Worm (Caenorhabditis elegans) whole organism, late embryonic: Measurements from ENCODE around the gene F14F9.6.

Experiments
- C08G9.2 ChIP-seq: sonication (generic microtip); optimal IDR thresholded peaks from 2 replicates; lab custom pipeline; 2016; ENCODE audit warnings: mild to moderate bottlenecking, missing genetic modification characterization, moderate library complexity, missing compliant biosample characterization
- F13H6.1 ChIP-seq: sonication (generic microtip); optimal IDR thresholded peaks from 2 replicates; lab custom pipeline; 2016; ENCODE audit warnings: missing genetic modification characterization, missing compliant biosample characterization
- K09A11.1 ChIP-seq: sonication (generic microtip); optimal IDR thresholded peaks from 2 replicates; lab custom pipeline; 2017; ENCODE audit warnings: antibody characterized with exemption, mild to moderate bottlenecking, missing genetic modification characterization, missing compliant biosample characterization; ENCODE audit not compliant: insufficient read depth
- T23F11.4 ChIP-seq: fragments of 200-800 bp; sonication (Bioruptor generic); optimal IDR thresholded peaks from 2 replicates; lab custom pipeline; 2018; ENCODE audit warnings: mild to moderate bottlenecking, missing genetic modification characterization, missing compliant biosample characterization
- Y22D7AL.16 ChIP-seq: sonication (generic microtip); optimal IDR thresholded peaks from 2 replicates; lab custom pipeline; 2016; ENCODE audit warnings: missing genetic modification characterization, missing compliant biosample characterization
- ceh-14 ChIP-seq: sonication (generic microtip); optimal IDR thresholded peaks from 2 replicates; lab custom pipeline; 2016; ENCODE audit warnings: missing genotype, missing genetic modification characterization, missing compliant biosample characterization
- ceh-18 ChIP-seq: sonication (generic microtip); optimal IDR thresholded peaks from 2 replicates; lab custom pipeline; 2016; ENCODE audit warnings: missing genetic modification characterization, missing compliant biosample characterization
- ceh-22 ChIP-seq: sonication (generic microtip); optimal IDR thresholded peaks from 2 replicates; lab custom pipeline; 2017; ENCODE audit warnings: missing biosample characterization, missing genetic modification characterization
- ceh-24 ChIP-seq: sonication (generic microtip); optimal IDR thresholded peaks from 2 replicates; lab custom pipeline; 2016; ENCODE audit warnings: mild to moderate bottlenecking, missing genetic modification characterization, missing compliant biosample characterization
- ceh-34 ChIP-seq: sonication (generic microtip); optimal IDR thresholded peaks from 2 replicates; lab custom pipeline; 2016; ENCODE audit warnings: mild to moderate bottlenecking, missing genetic modification characterization, missing compliant biosample characterization
- ceh-45 ChIP-seq: fragments of 200-800 bp; sonication (Bioruptor generic); IDR thresholded peaks from 2 replicates; pipeline ENCODE4 v1.3.6; 2022; ENCODE audit warnings: missing genetic modification reagents, missing genetic modification characterization, missing compliant biosample characterization
- ceh-6 ChIP-seq: fragments of 200-800 bp; sonication (Bioruptor generic); optimal IDR thresholded peaks from 2 replicates; lab custom pipeline; 2018; ENCODE audit warnings: mild to moderate bottlenecking, missing genetic modification characterization, missing compliant biosample characterization
- ceh-9 ChIP-seq: sonication (generic microtip); optimal IDR thresholded peaks from 2 replicates; lab custom pipeline; 2016; ENCODE audit warnings: mild to moderate bottlenecking, missing genetic modification characterization, inconsistent platforms, missing compliant biosample characterization
- che-1 ChIP-seq: sonication (generic microtip); optimal IDR thresholded peaks from 2 replicates; lab custom pipeline; 2016; ENCODE audit warnings: mild to moderate bottlenecking, missing genetic modification characterization, missing compliant biosample characterization
- dmd-4 ChIP-seq: sonication (generic microtip); optimal IDR thresholded peaks from 2 replicates; lab custom pipeline; 2016; ENCODE audit warnings: borderline replicate concordance, missing genetic modification characterization, missing compliant biosample characterization
- dve-1 ChIP-seq: sonication (generic microtip); optimal IDR thresholded peaks from 2 replicates; lab custom pipeline; 2017; ENCODE audit warnings: antibody characterized with exemption, mild to moderate bottlenecking, missing genetic modification characterization, missing compliant biosample characterization
- eyg-1 ChIP-seq: sonication (generic microtip); optimal IDR thresholded peaks from 2 replicates; lab custom pipeline; 2016; ENCODE audit warnings: missing genotype, missing genetic modification characterization, missing compliant biosample characterization
- fkh-10 ChIP-seq: fragments of 150-350 bp; optimal IDR thresholded peaks from 2 replicates; lab custom pipeline; 2014; ENCODE audit warnings: missing biosample characterization, missing genetic modification reagents, missing genetic modification characterization
- fkh-6 ChIP-seq: sonication (generic microtip); optimal IDR thresholded peaks from 2 replicates; lab custom pipeline; 2016; ENCODE audit warnings: missing genetic modification characterization, missing compliant biosample characterization
- hlh-13 ChIP-seq: fragments of 200-800 bp; sonication (Bioruptor generic); optimal IDR thresholded peaks from 2 replicates; lab custom pipeline; 2018; ENCODE audit warnings: mild to moderate bottlenecking, missing genetic modification characterization, missing compliant biosample characterization
- hlh-15 ChIP-seq: sonication (generic microtip); optimal IDR thresholded peaks from 2 replicates; lab custom pipeline; 2016; ENCODE audit warnings: missing genetic modification characterization, missing compliant biosample characterization
- hlh-8 ChIP-seq: sonication (generic microtip); optimal IDR thresholded peaks from 2 replicates; lab custom pipeline; 2016; ENCODE audit warnings: missing genotype, missing genetic modification characterization, missing compliant biosample characterization
- lin-11 ChIP-seq: fragments of 200-800 bp; sonication (Bioruptor generic); optimal IDR thresholded peaks from 2 replicates; lab custom pipeline; 2018; ENCODE audit warnings: mild to moderate bottlenecking, missing genetic modification characterization, missing compliant biosample characterization
- mec-3 ChIP-seq: sonication (generic microtip); optimal IDR thresholded peaks from 2 replicates; lab custom pipeline; 2016; ENCODE audit warnings: borderline replicate concordance, missing genetic modification characterization, missing compliant biosample characterization
- pat-9 ChIP-seq: fragments of 200-800 bp; sonication (Bioruptor generic); optimal IDR thresholded peaks from 2 replicates; lab custom pipeline; 2018; ENCODE audit warnings: mild to moderate bottlenecking, missing genetic modification characterization, moderate library complexity, missing compliant biosample characterization
- pha-2 ChIP-seq: sonication (generic microtip); optimal IDR thresholded peaks from 2 replicates; lab custom pipeline; 2017; ENCODE audit warnings: mild to moderate bottlenecking, missing genetic modification characterization, missing compliant biosample characterization
- pros-1 ChIP-seq: fragments of 150-350 bp; optimal IDR thresholded peaks from 2 replicates; lab custom pipeline; 2014; ENCODE audit warnings: missing biosample characterization, missing genetic modification reagents, missing genetic modification characterization
- sdc-2 ChIP-seq: sonication (generic microtip); optimal IDR thresholded peaks from 2 replicates; lab custom pipeline; 2016; ENCODE audit warnings: missing genotype, missing genetic modification characterization, missing compliant biosample characterization
- sox-4 ChIP-seq: sonication (generic microtip); optimal IDR thresholded peaks from 2 replicates; lab custom pipeline; 2017; ENCODE audit warnings: mild to moderate bottlenecking, missing genetic modification characterization, inconsistent platforms, missing compliant biosample characterization
- syd-9 ChIP-seq: sonication (generic microtip); optimal IDR thresholded peaks from 2 replicates; lab custom pipeline; 2016; ENCODE audit warnings: mild to moderate bottlenecking, missing genetic modification characterization, moderate library complexity, missing compliant biosample characterization
- tbx-2 ChIP-seq: sonication (generic microtip); optimal IDR thresholded peaks from 2 replicates; lab custom pipeline; 2016; ENCODE audit warnings: missing genetic modification characterization, missing compliant biosample characterization
- tbx-7 ChIP-seq: sonication (generic microtip); optimal IDR thresholded peaks from 2 replicates; lab custom pipeline; 2016; ENCODE audit warnings: missing genotype, missing genetic modification characterization, missing compliant biosample characterization
- ttx-3 ChIP-seq: sonication (generic microtip); optimal IDR thresholded peaks from 2 replicates; lab custom pipeline; 2016; ENCODE audit warnings: missing genetic modification reagents, missing genetic modification characterization, missing compliant biosample characterization
- unc-3 ChIP-seq, 2 experiments: fragments of 200-800 bp in 1 of 2; sonication (Bioruptor generic) in 1 of 2; sonication (generic microtip) in 1 of 2; conservative IDR thresholded peaks in 1 of 2; optimal IDR thresholded peaks in 1 of 2; 2 replicates each; pipeline versions ENCODE4 v1.3.6 to Lab custom; 2016 to 2022; ENCODE audit warnings: missing compliant biosample characterization in 2 of 2, missing genetic modification characterization in 2 of 2, missing genetic modification reagents in 1 of 2
- unc-42 ChIP-seq: sonication (generic microtip); optimal IDR thresholded peaks from 2 replicates; lab custom pipeline; 2016; ENCODE audit warnings: missing genotype, missing genetic modification characterization, missing compliant biosample characterization
- unc-55 ChIP-seq: sonication (generic microtip); optimal IDR thresholded peaks from 2 replicates; lab custom pipeline; 2017; ENCODE audit warnings: missing biosample characterization, missing genetic modification reagents, missing genetic modification characterization
- unc-86 ChIP-seq: sonication (generic microtip); optimal IDR thresholded peaks from 2 replicates; lab custom pipeline; 2016; ENCODE audit warnings: missing genetic modification characterization, missing compliant biosample characterization
- ztf-16 ChIP-seq: sonication (generic microtip); optimal IDR thresholded peaks from 2 replicates; lab custom pipeline; 2017; ENCODE audit warnings: missing genetic modification characterization, missing compliant biosample characterization

The F14F9.6 gene

ce11 chrV:5172833-5173232 is 26.5 kb upstream of the F14F9.6 start, which contains the start of gene srt-65:
srt-65 (minus strand) TSS chrV:5172933.
- TF ChIP-seq C08G9.2 (tag; lab: Kevin White, UChicago), result no peak
- TF ChIP-seq pha-2 (tag; lab: Kevin White, UChicago), result no peak
- TF ChIP-seq dmd-4 (tag; lab: Kevin White, UChicago), result no peak
- no peak for TF ChIP-seq hlh-13 (GFP tag; lab: Kevin White, UChicago)
- TF ChIP-seq tbx-2 (tag; lab: Kevin White, UChicago), result no peak
- no peak for TF ChIP-seq ceh-34 (tag; lab: Kevin White, UChicago)
- no peak for TF ChIP-seq sdc-2 (tag; lab: Kevin White, UChicago)
- no peak for TF ChIP-seq ceh-24 (tag; lab: Kevin White, UChicago)
- TF ChIP-seq ttx-3 (tag; lab: Kevin White, UChicago), result no peak
- TF ChIP-seq ceh-22 (tag; lab: Kevin White, UChicago), result no peak
- no peak for TF ChIP-seq fkh-6 (tag; lab: Kevin White, UChicago)
- no peak for TF ChIP-seq T23F11.4
- TF ChIP-seq lin-11, result no peak
- TF ChIP-seq eyg-1 (tag; lab: Kevin White, UChicago), result no peak
- TF ChIP-seq F13H6.1 (tag; lab: Kevin White, UChicago), result no peak
- TF ChIP-seq pat-9 (tag; lab: Kevin White, UChicago), result no peak
- TF ChIP-seq, all 69 proteins: peak for 0

DNA sequence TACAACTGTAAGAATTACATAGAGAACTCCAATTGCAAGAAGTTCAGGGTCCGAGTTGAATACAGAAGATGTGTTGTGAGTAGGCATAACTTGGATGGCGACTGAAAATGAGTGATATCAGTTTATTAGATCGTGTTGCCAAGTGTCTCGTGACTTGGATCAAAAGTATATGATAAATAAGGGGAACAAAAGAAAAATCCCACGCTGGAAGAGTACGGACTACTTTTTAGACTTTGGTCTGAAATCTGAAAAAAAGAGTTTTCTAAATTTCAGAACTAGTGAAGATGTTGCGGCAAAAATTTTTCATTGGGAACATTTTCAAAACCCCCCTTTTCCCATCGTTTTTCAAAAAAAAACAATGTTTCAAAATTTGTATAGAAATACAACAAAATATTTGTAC is 23.3 kb upstream of the F14F9.6 start, which contains the start of gene srt-64:
TSS of gene srt-64 (minus strand) at position 101 of the 400 bp plus-strand sequence.
- TF ChIP-seq fkh-10 (GFP tag; lab: Kevin White, UChicago), result no peak
- no peak for TF ChIP-seq ceh-14 (tag; lab: Kevin White, UChicago)
- no peak for TF ChIP-seq tbx-7
- no peak for TF ChIP-seq K09A11.1 (tag; lab: Kevin White, UChicago)
- no peak for TF ChIP-seq unc-3 (GFP tag; conservative IDR thresholded peaks at IDR 0.05; lab: Robert Waterston, UW)
- no peak for TF ChIP-seq unc-3 (tag; optimal IDR thresholded peaks at IDR 0.05; lab: Kevin White, UChicago)
- no peak for TF ChIP-seq ceh-22 (tag; lab: Kevin White, UChicago)
- TF ChIP-seq, all 69 proteins: peak for 0

ce11 chrV:5165426-5165825 is 19.1 kb upstream of the F14F9.6 start, which contains the start of gene srw-140:
srw-140 (plus strand) TSS chrV:5165726.
- TF ChIP-seq ceh-6 (GFP tag; lab: Kevin White, UChicago) (no peak), unc-55 (no peak), ceh-34 (tag; lab: Kevin White, UChicago) (no peak), F13H6.1 (tag; lab: Kevin White, UChicago) (no peak), unc-42 (tag; lab: Kevin White, UChicago) (no peak), ceh-45 (no peak), dve-1 (tag; lab: Kevin White, UChicago) (no peak), eyg-1 (tag; lab: Kevin White, UChicago) (no peak), unc-86 (tag; lab: Kevin White, UChicago) (no peak), ceh-9 (tag; lab: Kevin White, UChicago) (no peak)

DNA sequence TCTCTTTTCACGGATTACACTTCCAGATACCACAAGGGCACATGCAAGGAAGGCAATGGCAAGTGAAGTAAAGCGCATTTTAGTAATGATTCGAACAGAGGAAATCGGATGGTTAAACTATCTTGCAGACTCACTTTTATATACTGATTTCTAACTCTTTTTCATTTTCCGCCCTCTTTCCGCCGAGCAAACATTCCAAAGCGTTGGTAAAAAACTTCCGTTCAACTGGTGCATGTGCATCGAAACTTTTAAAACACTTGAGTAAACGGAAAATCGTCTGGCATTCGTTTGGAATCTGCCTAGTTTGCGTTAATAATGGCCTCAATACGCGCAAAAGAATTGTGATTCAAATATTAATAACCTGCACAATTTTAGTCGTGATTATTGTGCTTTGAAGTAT is 18.4 kb upstream of the F14F9.6 start, which contains the start of gene abu-7:
TSS of gene abu-7 (minus strand) at position 101 of the 400 bp plus-strand sequence.
- TF ChIP-seq syd-9 (no peak), ceh-45 (no peak), che-1 (tag; lab: Kevin White, UChicago) (no peak), lin-11 (no peak), pros-1 (tag; lab: Kevin White, UChicago) (no peak), F13H6.1 (tag; lab: Kevin White, UChicago) (no peak), mec-3 (tag; lab: Kevin White, UChicago) (no peak), hlh-15 (tag; lab: Kevin White, UChicago) (no peak), unc-55 (no peak), ceh-14 (tag; lab: Kevin White, UChicago) (no peak), Y22D7AL.16 (tag; lab: Kevin White, UChicago) (no peak), ztf-16 (no peak), ceh-18 (tag; lab: Kevin White, UChicago) (no peak), ceh-9 (tag; lab: Kevin White, UChicago) (no peak), tbx-2 (tag; lab: Kevin White, UChicago) (no peak), sox-4 (tag; lab: Kevin White, UChicago) (no peak), hlh-8 (no peak)
